Fruit fly (Drosophila melanogaster) whole organism, adult: ENCODE data around the gene gfzf.
A peak's percentile ranks its signal among the peaks of the same experiment; 100 is the strongest.

ENCODE experiments used
- CG12768 ChIP-seq: fragments of 200-800 bp; sonication (Bioruptor generic); optimal IDR thresholded peaks from 2 replicates; lab custom pipeline; 2017; ENCODE audit warnings: missing biosample characterization, missing genetic modification characterization, mild to moderate bottlenecking, moderate library complexity, missing genetic modification reagents
- CG14711 ChIP-seq: fragments of 200-800 bp; sonication (Bioruptor generic); optimal IDR thresholded peaks from 2 replicates; lab custom pipeline; 2018; ENCODE audit warnings: missing biosample characterization, mild to moderate bottlenecking, missing genetic modification characterization, moderate library complexity
- CG7045 ChIP-seq: fragments of 200-800 bp; sonication (Bioruptor generic); optimal IDR thresholded peaks from 2 replicates; lab custom pipeline; 2017; ENCODE audit warnings: missing biosample characterization, mild to moderate bottlenecking, missing genetic modification characterization
- CG7101 ChIP-seq: fragments of 200-800 bp; sonication (Bioruptor generic); optimal IDR thresholded peaks from 2 replicates; lab custom pipeline; 2018; ENCODE audit warnings: missing biosample characterization, mild to moderate bottlenecking, missing genetic modification characterization, moderate library complexity
- Clk ChIP-seq: fragments of 200-800 bp; sonication (Bioruptor generic); optimal IDR thresholded peaks from 2 replicates; lab custom pipeline; 2017; ENCODE audit warnings: missing biosample characterization, missing genetic modification characterization
- Mnt ChIP-seq: fragments of 200-800 bp; sonication (Bioruptor generic); optimal IDR thresholded peaks from 2 replicates; lab custom pipeline; 2016; ENCODE audit warnings: missing biosample characterization, mild to moderate bottlenecking, missing genetic modification characterization
- cnc ChIP-seq, 2 experiments: fragments of >200 bp; optimal IDR thresholded peaks; 2 replicates each; lab custom pipeline; 2017
- kay ChIP-seq: fragments of 200-800 bp; sonication (Bioruptor generic); peaks from one replicate; lab custom pipeline; 2016; ENCODE audit warnings: missing biosample characterization, missing genetic modification characterization, borderline replicate concordance
- ovo ChIP-seq: fragments of 200-800 bp; sonication (Bioruptor generic); optimal IDR thresholded peaks from 2 replicates; lab custom pipeline; 2016; ENCODE audit warnings: missing biosample characterization, missing genetic modification characterization
- pad ChIP-seq: fragments of 200-800 bp; sonication (Bioruptor generic); optimal IDR thresholded peaks from 3 replicates; lab custom pipeline; 2017; ENCODE audit warnings: missing biosample characterization, missing genetic modification characterization, mild to moderate bottlenecking, moderate library complexity, missing genetic modification reagents
- toe ChIP-seq: fragments of 200-800 bp; sonication (Bioruptor generic); optimal IDR thresholded peaks from 2 replicates; lab custom pipeline; 2016; ENCODE audit warnings: missing biosample characterization, missing genetic modification characterization

DNA sequence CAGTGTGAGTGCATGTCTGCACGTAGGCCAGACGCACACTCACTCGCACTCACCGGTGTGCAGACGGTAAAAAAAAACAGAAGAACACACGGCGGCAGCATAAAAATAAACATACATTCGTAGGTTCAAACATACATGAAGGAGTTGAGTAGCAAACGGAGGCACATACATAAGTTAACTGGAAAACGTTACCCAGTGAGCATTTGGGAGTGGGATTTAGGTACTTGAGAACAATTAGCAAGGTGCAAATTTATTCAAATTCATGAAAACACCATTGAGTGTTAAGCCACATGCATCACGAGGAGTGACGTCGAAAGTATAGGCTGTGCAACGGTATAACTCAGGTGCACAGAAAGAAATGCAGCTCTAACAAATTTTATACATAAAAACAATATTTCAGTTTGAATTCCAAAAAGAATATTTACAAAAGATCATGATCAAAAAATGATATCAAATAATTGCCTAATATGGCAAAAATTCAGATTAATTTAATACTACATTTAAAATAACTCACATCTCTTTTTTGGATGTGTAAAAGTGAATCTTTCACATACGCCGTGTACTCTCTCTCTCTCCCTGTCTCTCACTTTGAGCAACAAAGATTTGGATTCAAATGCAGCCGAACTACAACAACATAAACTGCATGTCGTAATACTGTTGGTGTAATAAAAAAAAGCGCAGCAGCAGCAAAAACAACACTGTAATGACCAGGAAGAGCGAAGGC, 42.0 kb downstream of the gfzf start:
- TF ChIP-seq CG7101 (peak; percentile 91), CG14711 (tag; lab: Kevin White, UChicago) (peak; percentile 91), CG12768 (GFP tag; lab: Kevin White, UChicago) (peak; percentile 47), Clk (GFP tag; lab: Kevin White, UChicago) (peak; percentile 57), ovo (GFP tag; lab: Kevin White, UChicago) (peak; percentile 70), pad (GFP tag; lab: Kevin White, UChicago) (peak; percentile 77), Mnt (GFP tag; lab: Kevin White, UChicago) (peak; percentile 2), toe (GFP tag; lab: Kevin White, UChicago) (peak; percentile 51), CG7045 (GFP tag; lab: Kevin White, UChicago) (peak; percentile 84), kay (GFP tag; lab: Kevin White, UChicago) (no peak), cnc (optimal IDR thresholded peaks at IDR 0.05; lab: Kevin White, UChicago) (no peak)
